Worm (Caenorhabditis elegans) whole organism, L2 larva: ENCODE measurements around the gene T27E7.1.

Experiments used
- blmp-1 ChIP-seq: sonication (generic microtip); optimal IDR thresholded peaks from 2 replicates; lab custom pipeline; 2017; ENCODE audit warnings: missing genetic modification characterization, mild to moderate bottlenecking, missing compliant biosample characterization, antibody characterized with exemption, moderate library complexity; ENCODE audit not compliant: insufficient read depth
- ztf-4 ChIP-seq: fragments of 150-350 bp; optimal IDR thresholded peaks from 2 replicates; lab custom pipeline; 2014; ENCODE audit warnings: missing biosample characterization, missing genetic modification characterization

DNA sequence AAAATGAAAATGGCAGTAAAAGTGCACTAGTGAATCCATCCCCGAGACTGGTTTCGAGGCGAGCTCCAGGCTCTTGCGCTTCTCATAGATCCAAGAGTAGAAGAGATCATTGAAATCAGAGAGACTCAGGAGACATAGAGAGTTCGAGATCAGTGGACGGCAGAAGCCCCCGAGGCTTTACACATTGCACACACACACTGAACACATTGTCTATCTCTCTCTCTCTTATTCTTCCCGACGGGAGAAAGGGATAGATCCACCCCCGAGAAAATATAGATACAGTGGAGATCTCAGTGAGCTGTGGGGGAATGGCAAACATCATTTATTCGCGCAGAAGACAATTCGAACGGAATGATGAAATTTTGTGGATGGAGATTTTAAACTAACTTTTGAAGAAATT lies 12.6 kb upstream of the T27E7.1 start:
- TF ChIP-seq blmp-1 (tag; lab: Kevin White, UChicago) (no peak), ztf-4 (tag; lab: Kevin White, UChicago) (no peak)
